Fruit fly (Drosophila melanogaster) whole organism, wandering third instar larva: Measurements from ENCODE around the gene ImpL2.

Source experiments
- Abd-B ChIP-seq: fragments of >200 bp; optimal IDR thresholded peaks from 2 replicates; lab custom pipeline; 2017; ENCODE audit warnings: missing biosample characterization, missing genetic modification characterization
- CG9705 ChIP-seq: fragments of 200-800 bp; sonication (Bioruptor generic); optimal IDR thresholded peaks from 2 replicates; lab custom pipeline; 2018; ENCODE audit warnings: missing biosample characterization, mild to moderate bottlenecking, missing genetic modification characterization
- Dif ChIP-seq: fragments of 200-275, 200-300 bp; sonication (Bioruptor generic); optimal IDR thresholded peaks from 2 replicates; lab custom pipeline; 2018; ENCODE audit warnings: missing biosample characterization, missing genetic modification characterization; ENCODE audit not compliant: partially characterized antibody
- GATAd ChIP-seq: sonication (Bioruptor generic); optimal IDR thresholded peaks from 2 replicates; lab custom pipeline; 2016; ENCODE audit warnings: missing biosample characterization, missing genetic modification characterization
- HLH106 ChIP-seq: fragments of 200-800 bp; optimal IDR thresholded peaks from 3 replicates; lab custom pipeline; 2019; ENCODE audit warnings: missing biosample characterization, mild to moderate bottlenecking, missing genetic modification characterization, moderate library complexity
- Hr78 ChIP-seq: fragments of >200 bp; optimal IDR thresholded peaks from 2 replicates; lab custom pipeline; 2017; ENCODE audit warnings: missing biosample characterization, missing genetic modification characterization
- Hr83 ChIP-seq: fragments of 200-300 bp; sonication (Bioruptor generic); optimal IDR thresholded peaks from 2 replicates; lab custom pipeline; 2016; ENCODE audit warnings: missing biosample characterization, mild to moderate bottlenecking, missing genetic modification characterization, moderate library complexity; ENCODE audit not compliant: poor library complexity, severe bottlenecking
- Jra ChIP-seq: sonication (Bioruptor generic); optimal IDR thresholded peaks from 2 replicates; lab custom pipeline; 2016; ENCODE audit warnings: missing biosample characterization, missing genetic modification characterization
- Mio ChIP-seq: sonication (Bioruptor generic); optimal IDR thresholded peaks from 2 replicates; lab custom pipeline; 2016; ENCODE audit warnings: missing biosample characterization, missing genetic modification characterization
- N ChIP-seq: fragments of >200 bp; optimal IDR thresholded peaks from 2 replicates; lab custom pipeline; 2018; ENCODE audit warnings: missing biosample characterization, missing external identifiers, missing genetic modification characterization
- OdsH ChIP-seq: fragments of 200-800 bp; sonication (Bioruptor generic); optimal IDR thresholded peaks from 2 replicates; lab custom pipeline; 2016; ENCODE audit warnings: missing biosample characterization, mild to moderate bottlenecking, missing genetic modification characterization
- Rel ChIP-seq, 2 experiments: fragments of 200-800 bp; sonication (Bioruptor generic) in 1 of 2; optimal IDR thresholded peaks; 2 replicates in 1 of 2; 3 replicates in 1 of 2; lab custom pipeline; 2016 to 2019; ENCODE audit warnings: mild to moderate bottlenecking in 2 of 2, missing biosample characterization in 2 of 2, missing genetic modification characterization in 2 of 2, moderate library complexity in 1 of 2
- Sp1 ChIP-seq: fragments of 200-800 bp; sonication (Bioruptor generic); optimal IDR thresholded peaks from 3 replicates; lab custom pipeline; 2019; ENCODE audit warnings: missing biosample characterization, mild to moderate bottlenecking, missing genetic modification characterization, moderate library complexity
- Vsx2 ChIP-seq: fragments of 200-300, 225-300 bp; sonication (Bioruptor generic); optimal IDR thresholded peaks from 2 replicates; lab custom pipeline; 2018; ENCODE audit warnings: missing biosample characterization, missing genetic modification characterization; ENCODE audit not compliant: partially characterized antibody
- br ChIP-seq: fragments of 200-800 bp; sonication (Bioruptor generic); optimal IDR thresholded peaks from 2 replicates; lab custom pipeline; 2016; ENCODE audit warnings: missing biosample characterization, missing genetic modification characterization
- brk ChIP-seq: fragments of 200-800 bp; sonication (Bioruptor generic); optimal IDR thresholded peaks from 2 replicates; lab custom pipeline; 2016; ENCODE audit warnings: missing biosample characterization, mild to moderate bottlenecking, missing genetic modification characterization
- dl ChIP-seq, 2 experiments: fragments of 175-275, 200-275 bp in 1 of 2; fragments of 200-275 bp in 1 of 2; sonication (Bioruptor generic); optimal IDR thresholded peaks; lab custom pipeline; 2018; ENCODE audit warnings: mild to moderate bottlenecking in 2 of 2, missing biosample characterization in 2 of 2, missing genetic modification characterization in 2 of 2, moderate library complexity in 2 of 2; ENCODE audit not compliant: partially characterized antibody in 2 of 2, insufficient read depth in 1 of 2
- dmrt93B ChIP-seq: fragments of 200-800 bp; sonication (Bioruptor generic); optimal IDR thresholded peaks from 2 replicates; lab custom pipeline; 2018; ENCODE audit warnings: missing biosample characterization, mild to moderate bottlenecking, missing genetic modification characterization
- dsf ChIP-seq: sonication (Bioruptor generic); optimal IDR thresholded peaks from 2 replicates; lab custom pipeline; 2016; ENCODE audit warnings: missing biosample characterization, missing genetic modification characterization, borderline replicate concordance
- ey ChIP-seq: fragments of 200-800 bp; sonication (Bioruptor generic); optimal IDR thresholded peaks from 2 replicates; lab custom pipeline; 2016; ENCODE audit warnings: missing biosample characterization, missing genetic modification characterization
- foxo ChIP-seq, 2 experiments: fragments of 200-800 bp; sonication (Bioruptor generic); optimal IDR thresholded peaks; 2 replicates in 1 of 2; 3 replicates in 1 of 2; lab custom pipeline; 2016 to 2017; ENCODE audit warnings: missing biosample characterization in 2 of 2, missing genetic modification characterization in 2 of 2
- fru ChIP-seq: fragments of 200-800 bp; sonication (Bioruptor generic); optimal IDR thresholded peaks from 3 replicates; lab custom pipeline; 2016; ENCODE audit warnings: missing biosample characterization, mild to moderate bottlenecking, missing genetic modification characterization
- h ChIP-seq: fragments of 200-800 bp; sonication (Bioruptor generic); optimal IDR thresholded peaks from 3 replicates; lab custom pipeline; 2016; ENCODE audit warnings: missing biosample characterization, mild to moderate bottlenecking, missing genetic modification characterization
- jim ChIP-seq: fragments of 175-275, 200-325 bp; sonication (Bioruptor generic); optimal IDR thresholded peaks from 2 replicates; lab custom pipeline; 2016; ENCODE audit warnings: missing biosample characterization, mild to moderate bottlenecking, missing genetic modification characterization
- lola ChIP-seq: fragments of >200 bp; optimal IDR thresholded peaks from 2 replicates; lab custom pipeline; 2017; ENCODE audit warnings: missing biosample characterization, missing genetic modification characterization
- psq ChIP-seq: fragments of 200-800 bp; sonication (Bioruptor generic); optimal IDR thresholded peaks from 3 replicates; lab custom pipeline; 2017; ENCODE audit warnings: missing biosample characterization, mild to moderate bottlenecking, missing genetic modification characterization, moderate library complexity
- rgr ChIP-seq: fragments of 200-800 bp; sonication (Bioruptor generic); optimal IDR thresholded peaks from 3 replicates; lab custom pipeline; 2016; ENCODE audit warnings: missing biosample characterization, mild to moderate bottlenecking, missing genetic modification characterization
- sage ChIP-seq: fragments of 200-800 bp; sonication (Bioruptor generic); optimal IDR thresholded peaks from 2 replicates; lab custom pipeline; 2016; ENCODE audit warnings: missing biosample characterization, mild to moderate bottlenecking, missing genetic modification characterization
- sv ChIP-seq: fragments of 200-800 bp; sonication (Bioruptor generic); optimal IDR thresholded peaks from 3 replicates; lab custom pipeline; 2016; ENCODE audit warnings: missing biosample characterization, missing genetic modification characterization
- tai ChIP-seq: sonication (Bioruptor generic); optimal IDR thresholded peaks from 2 replicates; lab custom pipeline; 2016; ENCODE audit warnings: missing biosample characterization, missing genetic modification characterization
- usp ChIP-seq: fragments of >200 bp; optimal IDR thresholded peaks from 2 replicates; lab custom pipeline; 2017; ENCODE audit warnings: missing biosample characterization, missing genetic modification characterization
- woc ChIP-seq: sonication (Bioruptor generic); optimal IDR thresholded peaks from 2 replicates; lab custom pipeline; 2016; ENCODE audit warnings: missing biosample characterization, mild to moderate bottlenecking, missing genetic modification characterization

ImpL2 gene

DNA sequence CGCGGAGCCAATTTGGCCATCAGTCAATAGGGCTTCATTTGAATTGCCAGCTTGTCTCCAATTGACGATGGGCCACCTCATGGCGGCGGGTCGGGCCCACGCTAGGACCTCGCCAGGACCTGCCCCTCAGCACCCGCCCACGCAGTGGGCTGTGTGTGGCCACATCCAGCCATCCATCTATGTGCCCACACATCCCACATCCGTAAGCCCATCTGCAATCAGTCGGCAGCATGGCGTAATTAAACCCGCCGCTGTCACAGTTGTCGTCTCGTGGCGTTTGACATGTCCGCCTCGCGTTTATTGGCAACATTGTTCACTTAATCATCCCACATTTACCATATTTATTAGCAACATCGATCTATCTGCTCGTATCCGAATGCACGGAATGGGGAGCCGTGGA is 2.2 kb upstream of the ImpL2 start:
- TF ChIP-seq usp (no peak), foxo (GFP tag; optimal IDR thresholded peaks at IDR 0.05; lab: Kevin White, UChicago) (no peak), h (no peak), Jra (GFP tag; lab: Kevin White, UChicago) (no peak), sage (GFP tag; lab: Kevin White, UChicago) (no peak), Vsx2 (GFP tag; lab: Kevin White, UChicago) (no peak), psq (GFP tag; lab: Kevin White, UChicago) (no peak), CG9705 (GFP tag; lab: Kevin White, UChicago) (no peak), dsf (GFP tag; lab: Kevin White, UChicago) (no peak)
- TF ChIP-seq, all 38 proteins: peak for 0

DNA sequence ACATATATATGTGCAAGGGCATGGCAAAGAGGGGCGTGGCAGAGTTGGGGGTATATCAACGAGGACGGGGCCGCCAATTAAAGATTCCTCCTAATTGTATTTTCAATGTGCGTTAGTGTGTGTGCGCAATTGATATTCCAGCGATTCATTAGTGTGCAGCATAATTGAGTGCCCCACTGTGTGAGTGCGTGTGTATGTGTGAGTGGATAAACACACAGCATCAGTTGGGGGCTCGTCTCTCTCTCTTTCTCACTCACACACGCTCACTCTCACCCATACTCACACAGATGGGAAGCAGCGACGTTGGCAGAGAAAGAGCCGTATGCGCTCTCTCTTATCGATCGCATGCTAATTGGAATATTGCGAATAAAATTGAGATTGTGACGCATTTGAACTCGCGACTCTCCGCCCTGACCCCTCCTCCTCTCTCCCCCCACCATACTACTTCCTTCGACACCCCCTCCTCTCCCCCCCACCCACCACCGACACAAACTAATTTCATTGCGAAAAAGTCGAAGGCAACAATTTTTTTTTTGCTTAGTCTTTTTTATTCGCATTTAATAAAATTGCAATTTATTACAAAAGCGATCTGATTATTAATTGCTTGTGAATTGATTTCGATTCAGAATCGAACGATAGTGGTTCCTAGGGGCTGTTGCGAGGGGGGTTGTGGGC is 2.2 kb downstream of the ImpL2 start:
- TF ChIP-seq tai (GFP tag; lab: Kevin White, UChicago) (no peak), N (GFP tag; lab: Kevin White, UChicago) (peak; percentile 64), Vsx2 (GFP tag; lab: Kevin White, UChicago) (peak; percentile 11), brk (GFP tag; lab: Kevin White, UChicago) (no peak), lola (GFP tag; lab: Kevin White, UChicago) (no peak), dmrt93B (GFP tag; lab: Kevin White, UChicago) (no peak), Rel (GFP tag; optimal IDR thresholded peaks at IDR 0.05; lab: Kevin White, UChicago) (no peak), Rel (tag; optimal IDR thresholded peaks at IDR 0.05; lab: Kevin White, UChicago) (peak; percentile 2), OdsH (GFP tag; lab: Kevin White, UChicago) (no peak), br (GFP tag; lab: Kevin White, UChicago) (no peak), dsf (GFP tag; lab: Kevin White, UChicago) (no peak), rgr (GFP tag; lab: Kevin White, UChicago) (no peak), woc (no peak), Dif (GFP tag; lab: Kevin White, UChicago) (peak; percentile 38), sv (no peak), Jra (GFP tag; lab: Kevin White, UChicago) (no peak), sage (GFP tag; lab: Kevin White, UChicago) (no peak), CG9705 (GFP tag; lab: Kevin White, UChicago) (no peak), psq (GFP tag; lab: Kevin White, UChicago) (no peak), jim (GFP tag; lab: Kevin White, UChicago) (no peak), Abd-B (GFP tag; lab: Kevin White, UChicago) (no peak), Sp1 (GFP tag; lab: Kevin White, UChicago) (no peak), Hr83 (GFP tag; lab: Kevin White, UChicago) (no peak), Mio (no peak), dl (GFP tag; optimal IDR thresholded peaks at IDR 0.05; lab: Kevin White, UChicago; ENCODE audit: insufficient read depth in 1 of 2, partially characterized antibody in 2 of 2) (peak in 1 of 2 experiments; percentile 21)

DNA sequence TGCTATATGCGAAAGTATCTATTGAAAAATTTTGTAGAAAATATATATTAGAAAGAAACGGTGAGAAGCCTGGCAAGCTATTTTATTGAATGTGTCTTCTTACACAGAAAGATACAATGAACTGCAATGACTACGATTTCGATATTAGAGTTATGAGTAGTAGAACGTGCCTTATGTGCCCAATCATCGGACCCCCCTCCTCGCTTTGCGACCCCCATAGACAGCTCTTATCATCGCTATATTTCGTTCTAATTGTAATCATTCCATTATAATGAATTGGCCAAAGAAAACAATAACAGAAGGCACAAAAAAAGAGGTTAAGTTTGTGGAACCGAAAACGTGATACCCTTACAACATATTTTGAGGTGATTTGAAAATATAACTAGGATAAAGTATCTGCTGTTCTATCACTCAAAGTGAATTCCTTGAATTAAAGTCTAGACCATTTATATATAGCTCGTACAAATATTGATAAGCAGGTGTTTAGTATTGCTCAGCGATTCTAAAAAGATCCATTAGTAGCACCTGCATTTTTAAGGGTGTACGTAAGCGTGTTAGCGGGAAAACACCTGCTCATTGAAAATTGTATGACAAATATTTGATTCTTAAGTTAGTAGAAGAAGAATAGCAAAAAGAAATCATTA is 3.1 kb downstream of the ImpL2 start:
- TF ChIP-seq ey (GFP tag; lab: Kevin White, UChicago) (peak; percentile 15), h (peak; percentile 43), woc (no peak), GATAd (GFP tag; lab: Kevin White, UChicago) (no peak), Hr78 (no peak), br (GFP tag; lab: Kevin White, UChicago) (no peak), HLH106 (no peak), fru (GFP tag; lab: Kevin White, UChicago) (peak; percentile 23)
- TF ChIP-seq, all 38 proteins: peak for 3
